Worm (Caenorhabditis elegans) whole organism, L1 larva: ENCODE data around the gene T04A11.4.

Experiments used
- aly-2 ChIP-seq: fragments of 150-350 bp; optimal IDR thresholded peaks from 2 replicates; lab custom pipeline; 2014; ENCODE audit warnings: missing biosample characterization, missing genetic modification characterization
- egl-27 ChIP-seq, 2 experiments: fragments of 150-350 bp in 1 of 2; sonication (generic microtip); optimal IDR thresholded peaks; 3 replicates each; lab custom pipeline; 2017 to 2018; ENCODE audit warnings: missing biosample characterization in 2 of 2, missing genetic modification characterization in 2 of 2, missing genetic modification reagents in 2 of 2
- fos-1 ChIP-seq: fragments of 150-350 bp; optimal IDR thresholded peaks from 2 replicates; lab custom pipeline; 2014; ENCODE audit warnings: missing biosample characterization, missing genetic modification characterization
- lin-39 ChIP-seq: fragments of 150-350 bp; optimal IDR thresholded peaks from 2 replicates; lab custom pipeline; 2014; ENCODE audit warnings: missing biosample characterization, missing genetic modification reagents, missing genetic modification characterization
- nhr-237 ChIP-seq: fragments of 150-350 bp; optimal IDR thresholded peaks from 2 replicates; lab custom pipeline; 2014; ENCODE audit warnings: missing biosample characterization, missing genetic modification characterization
- nhr-76 ChIP-seq: sonication (generic microtip); optimal IDR thresholded peaks from 2 replicates; lab custom pipeline; 2017; ENCODE audit warnings: missing biosample characterization, missing genetic modification characterization
- pqm-1 ChIP-seq: sonication (generic microtip); optimal IDR thresholded peaks from 3 replicates; lab custom pipeline; 2017; ENCODE audit warnings: missing biosample characterization, missing genetic modification characterization
- snpc-4 ChIP-seq: fragments of 150-350 bp; optimal IDR thresholded peaks from 2 replicates; lab custom pipeline; 2014; ENCODE audit warnings: missing biosample characterization, missing genetic modification characterization
- unc-62 ChIP-seq: fragments of 150-350 bp; optimal IDR thresholded peaks from 2 replicates; lab custom pipeline; 2014; ENCODE audit warnings: missing biosample characterization, missing genetic modification reagents, missing genetic modification characterization
- unc-86 ChIP-seq: sonication (generic microtip); optimal IDR thresholded peaks from 2 replicates; lab custom pipeline; 2016; ENCODE audit warnings: missing genetic modification characterization, missing compliant biosample characterization

DNA sequence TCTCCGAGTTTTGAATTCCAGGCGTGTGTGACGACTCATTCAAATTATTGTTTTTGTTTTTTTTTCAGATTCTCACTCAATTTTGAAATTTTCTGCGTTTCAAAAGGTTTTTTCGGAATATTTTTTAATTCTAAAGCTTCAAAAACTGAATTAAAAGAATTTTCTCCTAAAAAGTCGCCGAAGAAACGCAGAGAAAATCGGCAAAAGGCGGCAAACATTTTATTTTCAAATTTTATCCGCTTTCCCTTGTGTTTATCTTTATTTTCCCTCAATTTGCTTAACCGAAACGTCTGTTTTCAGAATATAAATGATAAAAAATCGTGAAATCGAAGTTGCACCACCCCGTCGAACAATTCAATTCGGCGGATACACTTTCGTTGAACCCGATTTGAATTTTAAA is 6.1 kb upstream of the T04A11.4 start, which contains the start of gene him-6:
- TF ChIP-seq unc-86 (no peak), aly-2 (no peak), unc-62 (GFP tag; lab: Kevin White, UChicago) (no peak), nhr-237 (tag; lab: Kevin White, UChicago) (no peak), egl-27 (tag; optimal IDR thresholded peaks at IDR 0.05; lab: Kevin White, UChicago) (no peak), fos-1 (no peak), pqm-1 (tag; lab: Kevin White, UChicago) (no peak), lin-39 (tag; lab: Kevin White, UChicago) (no peak), snpc-4 (tag; lab: Kevin White, UChicago) (no peak), nhr-76 (tag; lab: Kevin White, UChicago) (no peak)
